Worm (Caenorhabditis elegans) whole organism, young adult: ENCODE results near the gene K10H10.9.

Source experiments
- B0019.2 ChIP-seq: fragments of 200-800 bp; sonication (Bioruptor generic); conservative IDR thresholded peaks from 2 replicates; pipeline ENCODE4 v1.3.6; 2022; ENCODE audit warnings: missing genetic modification reagents, missing genetic modification characterization, missing compliant biosample characterization
- B0035.1 ChIP-seq: sonication (generic microtip); optimal IDR thresholded peaks from 2 replicates; lab custom pipeline; 2016; ENCODE audit warnings: missing genetic modification characterization, mild to moderate bottlenecking, missing compliant biosample characterization, missing genotype, missing genetic modification reagents
- B0336.3 ChIP-seq: fragments of 200-800 bp; sonication (Bioruptor generic); IDR thresholded peaks from 2 replicates; pipeline ENCODE4 v1.3.6; 2022; ENCODE audit warnings: missing genetic modification characterization, missing compliant biosample characterization
- C17E4.6 ChIP-seq: fragments of 200-800 bp; sonication (Bioruptor generic); IDR thresholded peaks from 2 replicates; pipeline ENCODE4 v1.3.6; 2022; ENCODE audit warnings: missing genetic modification reagents, missing genetic modification characterization, missing compliant biosample characterization
- F23B12.7 ChIP-seq: sonication (generic microtip); optimal IDR thresholded peaks from 2 replicates; lab custom pipeline; 2017; ENCODE audit warnings: missing genetic modification characterization, mild to moderate bottlenecking, missing compliant biosample characterization, antibody characterized with exemption, moderate library complexity; ENCODE audit not compliant: insufficient read depth
- K11D2.4 ChIP-seq: fragments of 200-800 bp; sonication (Bioruptor generic); IDR thresholded peaks from 2 replicates; pipeline ENCODE4 v1.3.6; 2022; ENCODE audit warnings: missing genetic modification reagents, missing genetic modification characterization, missing compliant biosample characterization
- K12H6.12 ChIP-seq: fragments of 200-800 bp; sonication (Bioruptor generic); optimal IDR thresholded peaks from 2 replicates; lab custom pipeline; 2018; ENCODE audit warnings: mild to moderate bottlenecking, missing genetic modification characterization, missing compliant biosample characterization
- Y67H2A.10 ChIP-seq: fragments of 200-800 bp; sonication (Bioruptor generic); conservative IDR thresholded peaks from 2 replicates; pipeline ENCODE4 v1.3.6; 2022; ENCODE audit warnings: missing genetic modification reagents, missing genetic modification characterization, missing compliant biosample characterization
- Y79H2A.3 ChIP-seq: fragments of 200-800 bp; sonication (Bioruptor generic); conservative IDR thresholded peaks from 2 replicates; pipeline ENCODE4 v1.3.6; 2022; ENCODE audit warnings: missing genetic modification reagents, missing genetic modification characterization, missing compliant biosample characterization
- aptf-3 ChIP-seq: fragments of 200-800 bp; sonication (Bioruptor generic); IDR thresholded peaks from 2 replicates; pipeline ENCODE4 v1.3.6; 2022; ENCODE audit warnings: missing genetic modification characterization, missing compliant biosample characterization
- cebp-2 ChIP-seq: fragments of 200-800 bp; sonication (Bioruptor generic); IDR thresholded peaks from 2 replicates; pipeline ENCODE4 v1.3.6; 2022; ENCODE audit warnings: missing genetic modification characterization, missing compliant biosample characterization
- efl-1 ChIP-seq: fragments of 150-350 bp; optimal IDR thresholded peaks from 2 replicates; lab custom pipeline; 2014; ENCODE audit warnings: missing biosample characterization, missing genetic modification reagents, missing genetic modification characterization
- egl-44 ChIP-seq: fragments of 200-800 bp; sonication (Bioruptor generic); IDR thresholded peaks from 2 replicates; pipeline ENCODE4 v1.3.6; 2022; ENCODE audit warnings: missing genetic modification reagents, missing genetic modification characterization, missing compliant biosample characterization
- ekl-4 ChIP-seq: fragments of 200-800 bp; sonication (Bioruptor generic); IDR thresholded peaks from 2 replicates; pipeline ENCODE4 v1.3.6; 2022; ENCODE audit warnings: missing genetic modification reagents, missing genetic modification characterization, missing compliant biosample characterization
- hmg-1.2 ChIP-seq: fragments of 200-800 bp; sonication (Bioruptor generic); IDR thresholded peaks from 2 replicates; pipeline ENCODE4 v1.3.6; 2022; ENCODE audit warnings: missing genetic modification reagents, missing genetic modification characterization, missing compliant biosample characterization
- hmg-20 ChIP-seq: fragments of 200-800 bp; sonication (Bioruptor generic); IDR thresholded peaks from 2 replicates; pipeline ENCODE4 v1.3.6; 2022; ENCODE audit warnings: missing genetic modification reagents, missing genetic modification characterization, missing compliant biosample characterization
- hrde-1 ChIP-seq: sonication (generic microtip); optimal IDR thresholded peaks from 2 replicates; lab custom pipeline; 2016; ENCODE audit warnings: missing genetic modification characterization, mild to moderate bottlenecking, missing compliant biosample characterization, moderate library complexity, missing genotype, missing genetic modification reagents, borderline replicate concordance
- lag-1 ChIP-seq: fragments of 200-800 bp; sonication (Bioruptor generic); IDR thresholded peaks from 2 replicates; pipeline ENCODE4 v1.3.6; 2022; ENCODE audit warnings: missing genetic modification reagents, missing genetic modification characterization, missing compliant biosample characterization
- let-526 ChIP-seq: fragments of 200-800 bp; sonication (Bioruptor generic); IDR thresholded peaks from 2 replicates; pipeline ENCODE4 v1.3.6; 2022; ENCODE audit warnings: missing genetic modification reagents, missing genetic modification characterization, missing compliant biosample characterization
- let-607 ChIP-seq, 2 experiments: fragments of 200-800 bp in 1 of 2; sonication (Bioruptor generic) in 1 of 2; sonication (generic microtip) in 1 of 2; optimal IDR thresholded peaks; 2 replicates each; lab custom pipeline; 2016 to 2018; ENCODE audit warnings: mild to moderate bottlenecking in 2 of 2, missing compliant biosample characterization in 2 of 2, missing genetic modification characterization in 2 of 2, moderate library complexity in 2 of 2, missing genotype in 1 of 2
- lin-35 ChIP-seq, 3 experiments: fragments of 150-350 bp in 2 of 3; sonication (generic microtip) in 1 of 3; optimal IDR thresholded peaks; 2 replicates each; lab custom pipeline; 2014 to 2018; ENCODE audit warnings: missing biosample characterization in 3 of 3, missing genetic modification characterization in 3 of 3, missing genetic modification reagents in 3 of 3
- lsl-1 ChIP-seq: fragments of 200-800 bp; sonication (Bioruptor generic); optimal IDR thresholded peaks from 2 replicates; lab custom pipeline; 2018; ENCODE audit warnings: mild to moderate bottlenecking, missing genetic modification characterization, moderate library complexity, missing compliant biosample characterization
- madf-3 ChIP-seq: fragments of 200-800 bp; sonication (Bioruptor generic); IDR thresholded peaks from 2 replicates; pipeline ENCODE4 v1.3.6; 2022; ENCODE audit warnings: missing genetic modification reagents, missing genetic modification characterization, missing compliant biosample characterization
- mcd-1 ChIP-seq: fragments of 200-800 bp; sonication (Bioruptor generic); IDR thresholded peaks from 2 replicates; pipeline ENCODE4 v1.3.6; 2022; ENCODE audit warnings: missing genetic modification reagents, missing genetic modification characterization, missing compliant biosample characterization
- nfyb-1 ChIP-seq: fragments of 200-800 bp; sonication (Bioruptor generic); IDR thresholded peaks from 2 replicates; pipeline ENCODE4 v1.3.6; 2022; ENCODE audit warnings: missing genetic modification reagents, missing genetic modification characterization, missing compliant biosample characterization
- nhr-80 ChIP-seq: sonication (generic microtip); optimal IDR thresholded peaks from 2 replicates; lab custom pipeline; 2016; ENCODE audit warnings: missing genetic modification characterization, missing compliant biosample characterization
- nhr-90 ChIP-seq: sonication (generic microtip); optimal IDR thresholded peaks from 2 replicates; lab custom pipeline; 2016; ENCODE audit warnings: missing genotype, mild to moderate bottlenecking, missing genetic modification characterization, missing compliant biosample characterization
- pbrm-1 ChIP-seq: fragments of 200-800 bp; sonication (Bioruptor generic); IDR thresholded peaks from 2 replicates; pipeline ENCODE4 v1.3.6; 2022; ENCODE audit warnings: missing genetic modification reagents, missing genetic modification characterization, missing compliant biosample characterization
- sea-2 ChIP-seq: fragments of 200-800 bp; sonication (Bioruptor generic); IDR thresholded peaks from 2 replicates; pipeline ENCODE4 v1.3.6; 2022; ENCODE audit warnings: missing genetic modification characterization, missing compliant biosample characterization
- tbp1 ChIP-seq: fragments of 200-800 bp; sonication (Bioruptor generic); optimal IDR thresholded peaks from 2 replicates; lab custom pipeline; 2018; ENCODE audit warnings: mild to moderate bottlenecking, missing genetic modification characterization, missing compliant biosample characterization
- xnd-1 ChIP-seq: sonication (generic microtip); optimal IDR thresholded peaks from 2 replicates; lab custom pipeline; 2016; ENCODE audit warnings: missing genotype, missing genetic modification reagents, missing genetic modification characterization, missing compliant biosample characterization
- ztf-26 ChIP-seq: sonication (generic microtip); optimal IDR thresholded peaks from 2 replicates; lab custom pipeline; 2017; ENCODE audit warnings: missing genetic modification characterization, missing compliant biosample characterization

The K10H10.9 gene

DNA sequence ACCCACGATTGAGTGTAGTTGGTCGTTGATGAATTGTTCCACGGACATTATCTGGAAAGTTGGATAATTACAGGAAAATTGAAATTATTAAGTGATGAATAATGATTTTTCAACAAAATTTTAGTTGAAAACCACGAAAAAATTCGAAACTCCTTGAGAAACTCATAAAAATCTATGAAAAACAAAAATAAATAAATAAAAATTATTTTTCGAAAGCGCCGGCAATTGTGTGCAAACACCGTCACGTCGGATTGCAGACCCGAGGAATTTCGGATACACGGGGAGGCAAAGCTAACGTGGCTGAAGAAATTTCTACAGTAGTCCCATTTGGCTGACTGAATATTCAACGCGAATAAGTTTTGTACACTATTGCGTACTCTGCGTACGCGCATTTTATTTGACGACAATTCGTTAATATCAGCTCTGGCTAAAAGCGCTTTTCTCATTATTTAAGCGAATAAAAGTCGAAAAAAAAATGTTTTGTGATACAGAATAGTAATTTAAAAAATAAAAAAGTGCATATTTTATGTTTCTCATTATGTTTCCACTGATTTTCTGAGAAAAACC, 46.7 kb upstream of the K10H10.9 start, which contains the start of gene mog-4 (continued):
- TF ChIP-seq hmg-1.2 (GFP tag; lab: Robert Waterston, UW): peak; percentile 100
- TF ChIP-seq B0035.1 (tag; lab: Kevin White, UChicago): peak; percentile 81
- TF ChIP-seq nhr-90 (tag; lab: Kevin White, UChicago): peak; percentile 64
- TF ChIP-seq B0336.3: peak; percentile 92
- peak; percentile 95 for TF ChIP-seq aptf-3
- peak; percentile 95 for TF ChIP-seq hmg-20 (GFP tag; lab: Robert Waterston, UW)
- peak; percentile 100 for TF ChIP-seq B0019.2 (GFP tag; lab: Robert Waterston, UW)
- TF ChIP-seq nfyb-1 (GFP tag; lab: Robert Waterston, UW): peak; percentile 99
- peak; percentile 98 for TF ChIP-seq lsl-1 (GFP tag; lab: Kevin White, UChicago)
- TF ChIP-seq Y79H2A.3 (GFP tag; lab: Robert Waterston, UW): peak; percentile 100
- peak; percentile 97 for TF ChIP-seq egl-44 (GFP tag; lab: Robert Waterston, UW)
- TF ChIP-seq xnd-1 (tag; lab: Kevin White, UChicago): peak; percentile 86
- TF ChIP-seq nhr-80 (tag; lab: Kevin White, UChicago): peak; percentile 80
- peak; percentile 97 for TF ChIP-seq cebp-2 (GFP tag; lab: Robert Waterston, UW)
- peak; percentile 99 for TF ChIP-seq ekl-4 (GFP tag; lab: Robert Waterston, UW)
- TF ChIP-seq efl-1 (GFP tag; lab: Kevin White, UChicago): peak; percentile 65
- TF ChIP-seq K11D2.4 (GFP tag; lab: Robert Waterston, UW): peak; percentile 99
- TF ChIP-seq lag-1 (GFP tag; lab: Robert Waterston, UW): peak; percentile 99
- peak in 2 of 3 experiments; percentile 26 to 84 for TF ChIP-seq lin-35 (GFP tag; optimal IDR thresholded peaks at IDR 0.05; lab: Kevin White, UChicago)
- TF ChIP-seq tbp1 (GFP tag; lab: Kevin White, UChicago): peak; percentile 76
- peak; percentile 85 for TF ChIP-seq hrde-1 (tag; lab: Kevin White, UChicago)
- peak; percentile 97 to 98 for TF ChIP-seq let-607 (tag; optimal IDR thresholded peaks at IDR 0.05; lab: Kevin White, UChicago)
- TF ChIP-seq Y67H2A.10 (GFP tag; lab: Robert Waterston, UW): peak; percentile 99
- TF ChIP-seq ztf-26: peak; percentile 96
- peak; percentile 99 for TF ChIP-seq pbrm-1 (GFP tag; lab: Robert Waterston, UW)

DNA sequence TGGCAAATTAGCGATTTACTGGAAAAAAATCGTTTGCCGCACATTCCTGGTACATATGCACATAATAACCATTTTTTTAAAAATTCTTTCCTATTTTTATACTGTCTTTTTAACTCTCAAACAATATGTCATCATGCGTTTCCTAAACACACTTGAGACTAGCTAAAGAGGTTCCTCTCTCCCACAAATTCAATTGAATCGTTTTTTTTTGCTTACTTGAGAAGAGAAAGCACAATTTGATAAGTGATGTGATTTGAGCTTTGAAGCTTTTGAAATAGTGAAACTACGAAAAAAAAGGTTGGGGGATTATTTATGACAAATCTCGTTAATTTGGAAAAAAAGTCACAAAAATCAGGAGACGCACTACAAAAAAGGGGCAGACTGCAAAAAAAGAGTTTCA, 40.1 kb upstream of the K10H10.9 start:
- no peak for TF ChIP-seq nhr-90 (tag; lab: Kevin White, UChicago)
- TF ChIP-seq sea-2 (GFP tag; lab: Robert Waterston, UW): no peak
- no peak for TF ChIP-seq K12H6.12 (tag; lab: Kevin White, UChicago)
- TF ChIP-seq madf-3: no peak
- no peak for TF ChIP-seq xnd-1 (tag; lab: Kevin White, UChicago)
- no peak for TF ChIP-seq hmg-20 (GFP tag; lab: Robert Waterston, UW)

DNA sequence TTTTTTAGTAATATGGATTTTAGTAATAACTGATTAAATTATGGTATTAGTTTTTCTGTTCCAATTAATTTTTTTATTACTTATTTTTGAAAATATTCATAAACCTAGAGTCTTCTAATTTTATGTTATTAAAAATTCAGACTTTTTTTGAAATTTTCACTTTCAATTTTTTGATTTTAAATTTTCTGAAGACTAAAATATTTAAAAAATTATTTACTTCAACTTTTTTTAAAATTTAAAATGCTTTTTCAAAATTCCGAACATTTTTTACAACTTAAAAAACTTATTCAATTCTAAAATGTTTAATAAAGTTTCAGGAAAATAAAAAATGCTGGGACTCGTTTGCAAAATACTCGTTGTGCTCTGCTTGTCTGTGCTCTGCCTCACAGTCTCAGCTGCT, 35.7 kb upstream of the K10H10.9 start, which contains the start of gene nlp-41:
Gene nlp-41 (plus strand): TSS at position 301 of the 400 bp plus-strand sequence.
- no peak for TF ChIP-seq let-526 (GFP tag; lab: Robert Waterston, UW)
- no peak for TF ChIP-seq C17E4.6

DNA sequence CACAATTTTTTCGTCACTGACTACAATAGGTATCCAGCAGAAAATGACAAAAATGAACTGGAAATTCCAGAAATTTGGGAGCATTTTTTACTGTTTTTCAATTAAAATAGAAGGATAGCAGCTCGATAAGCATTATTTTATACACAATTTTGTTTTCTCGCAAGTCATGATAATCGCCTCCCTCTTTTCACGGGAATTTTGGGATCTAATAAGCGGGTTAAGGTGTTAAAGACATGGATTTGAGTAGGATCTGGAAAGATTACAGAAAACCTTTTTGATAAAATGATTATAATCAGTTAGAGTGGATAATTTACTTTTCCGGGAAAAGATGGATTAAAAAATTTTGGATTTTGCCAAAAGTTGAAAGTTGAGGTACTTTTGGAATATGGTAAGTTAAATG, 33.8 kb upstream of the K10H10.9 start, which contains the start of gene gcy-29:
Gene gcy-29 (minus strand): TSS at position 101 of the 400 bp plus-strand sequence.
- TF ChIP-seq F23B12.7 (tag; lab: Kevin White, UChicago) (no peak), mcd-1 (GFP tag; lab: Robert Waterston, UW) (no peak)
